Worm (Caenorhabditis elegans) whole organism, L4 larva: ENCODE data around the gene cpg-2.

Experiments used
- D1046.2 ChIP-seq: fragments of 200-800 bp; sonication (Bioruptor generic); IDR thresholded peaks from 2 replicates; pipeline ENCODE4 v1.3.6; 2022; ENCODE audit warnings: missing genetic modification characterization, missing compliant biosample characterization
- Y75B8A.6 ChIP-seq: fragments of 200-800 bp; sonication (Bioruptor generic); IDR thresholded peaks from 2 replicates; pipeline ENCODE4 v1.3.6; 2022; ENCODE audit warnings: missing genetic modification reagents, missing genetic modification characterization, missing compliant biosample characterization
- daf-19 ChIP-seq: fragments of 200-800 bp; sonication (Bioruptor generic); conservative IDR thresholded peaks from 2 replicates; pipeline ENCODE4 v1.3.6; 2022; ENCODE audit warnings: missing genetic modification characterization, missing compliant biosample characterization
- hlh-30 ChIP-seq: sonication (generic microtip); optimal IDR thresholded peaks from 2 replicates; lab custom pipeline; 2017; ENCODE audit warnings: antibody characterized with exemption, mild to moderate bottlenecking, missing genetic modification characterization, missing compliant biosample characterization; ENCODE audit not compliant: insufficient read depth
- lin-39 ChIP-seq: fragments of 150-350 bp; optimal IDR thresholded peaks from 2 replicates; lab custom pipeline; 2014; ENCODE audit warnings: missing biosample characterization, missing genetic modification reagents, missing genetic modification characterization
- nhr-76 ChIP-seq: fragments of 150-350 bp; optimal IDR thresholded peaks from 2 replicates; lab custom pipeline; 2014; ENCODE audit warnings: missing biosample characterization, missing genetic modification characterization
- saeg-2 ChIP-seq: fragments of 200-800 bp; sonication (Bioruptor generic); IDR thresholded peaks from 2 replicates; pipeline ENCODE4 v1.3.6; 2022; ENCODE audit warnings: missing genetic modification reagents, missing genetic modification characterization, missing compliant biosample characterization
- snpc-1.2 ChIP-seq: fragments of 200-800 bp; sonication (Bioruptor generic); IDR thresholded peaks from 2 replicates; pipeline ENCODE4 v1.3.6; 2022; ENCODE audit warnings: missing genetic modification reagents, missing genetic modification characterization, missing compliant biosample characterization
- zag-1 ChIP-seq: fragments of 150-350 bp; optimal IDR thresholded peaks from 2 replicates; lab custom pipeline; 2014; ENCODE audit warnings: missing biosample characterization, missing genetic modification characterization

DNA sequence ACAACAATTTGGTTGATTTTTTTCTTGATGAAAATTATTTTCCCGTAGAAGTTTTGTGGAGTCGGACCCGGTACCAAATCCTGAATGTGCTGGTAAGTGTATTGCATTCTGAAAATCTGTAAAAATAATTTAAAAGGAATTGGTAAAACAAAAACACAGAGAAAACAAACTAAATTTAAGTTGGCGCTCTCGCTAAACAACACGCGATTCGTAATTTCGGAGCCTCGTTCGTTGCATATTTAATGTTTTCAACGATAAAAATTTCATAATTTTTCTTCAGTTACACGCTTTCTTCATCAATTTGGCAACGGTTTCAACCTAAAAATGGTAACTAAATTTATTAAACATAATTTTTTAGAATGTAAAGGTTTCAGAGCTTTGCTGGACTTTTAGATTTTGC, 29.8 kb upstream of the cpg-2 start, which contains the start of the genes pot-1 and ggtb-1:
- TF ChIP-seq snpc-1.2 (GFP tag; lab: Robert Waterston, UW) (no peak), daf-19 (no peak), lin-39 (no peak), D1046.2 (GFP tag; lab: Robert Waterston, UW) (no peak), zag-1 (tag; lab: Kevin White, UChicago) (no peak), Y75B8A.6 (GFP tag; lab: Robert Waterston, UW) (no peak), hlh-30 (no peak), nhr-76 (tag; lab: Kevin White, UChicago) (no peak), saeg-2 (GFP tag; lab: Robert Waterston, UW) (no peak)
